Fruit fly (Drosophila melanogaster) whole organism, embryonic: ENCODE data around the gene wb.

Experiments
- Abd-B ChIP-seq: fragments of 200-800 bp; sonication (Bioruptor generic); optimal IDR thresholded peaks from 2 replicates; lab custom pipeline; 2018; ENCODE audit warnings: missing biosample characterization, mild to moderate bottlenecking, missing genetic modification characterization, moderate library complexity
- Bteb2 ChIP-seq: fragments of 200-800 bp; sonication (Bioruptor generic); optimal IDR thresholded peaks from 2 replicates; lab custom pipeline; 2016; ENCODE audit warnings: missing biosample characterization, missing genetic modification characterization
- CG10321 ChIP-seq: fragments of 200-800 bp; sonication (Bioruptor generic); IDR thresholded peaks from 2 replicates; pipeline ENCODE4 v1.3.6; 2022; ENCODE audit warnings: missing biosample characterization, missing genetic modification characterization
- CG10431 ChIP-seq: fragments of 200-800 bp; sonication (Bioruptor generic); optimal IDR thresholded peaks from 3 replicates; lab custom pipeline; 2018; ENCODE audit warnings: missing biosample characterization, mild to moderate bottlenecking, missing genetic modification characterization
- CG11093 ChIP-seq: fragments of 200-800 bp; sonication (Bioruptor generic); IDR thresholded peaks from 3 replicates; pipeline ENCODE4 v1.3.6; 2022; ENCODE audit warnings: missing biosample characterization, missing genetic modification characterization
- CG12236 ChIP-seq: fragments of 200-800 bp; sonication (Bioruptor generic); optimal IDR thresholded peaks from 2 replicates; lab custom pipeline; 2016; ENCODE audit warnings: missing biosample characterization, missing genetic modification characterization
- CG15601 ChIP-seq: fragments of 200-800 bp; sonication (Bioruptor generic); optimal IDR thresholded peaks from 3 replicates; lab custom pipeline; 2019; ENCODE audit warnings: missing biosample characterization, mild to moderate bottlenecking, missing genetic modification characterization, moderate library complexity
- CG1603 ChIP-seq: fragments of 200-800 bp; sonication (Bioruptor generic); optimal IDR thresholded peaks from 2 replicates; lab custom pipeline; 2019; ENCODE audit warnings: missing biosample characterization, mild to moderate bottlenecking, missing genetic modification characterization, moderate library complexity
- CG17328 ChIP-seq: fragments of 200-800 bp; sonication (Bioruptor generic); IDR thresholded peaks from 2 replicates; pipeline ENCODE4 v1.3.6; 2022; ENCODE audit warnings: missing biosample characterization, missing genetic modification characterization
- CG17829 ChIP-seq: fragments of 200-800 bp; optimal IDR thresholded peaks from 2 replicates; lab custom pipeline; 2019; ENCODE audit warnings: missing biosample characterization, mild to moderate bottlenecking, missing genetic modification characterization, moderate library complexity
- CG2199 ChIP-seq: fragments of 200-800 bp; sonication (Bioruptor generic); IDR thresholded peaks from 3 replicates; pipeline ENCODE4 v1.3.6; 2022; ENCODE audit warnings: missing biosample characterization, missing genetic modification characterization
- CG2678 ChIP-seq: fragments of 200-800 bp; sonication (Bioruptor generic); optimal IDR thresholded peaks from 3 replicates; lab custom pipeline; 2019; ENCODE audit warnings: missing biosample characterization, mild to moderate bottlenecking, missing genetic modification characterization, moderate library complexity
- CG32772 ChIP-seq: fragments of 200-800 bp; sonication (Bioruptor generic); IDR thresholded peaks from 2 replicates; pipeline ENCODE4 v1.3.6; 2022; ENCODE audit warnings: missing biosample characterization, missing genetic modification characterization
- CG3407 ChIP-seq: fragments of 200-800 bp; sonication (Bioruptor generic); optimal IDR thresholded peaks from 2 replicates; lab custom pipeline; 2018; ENCODE audit warnings: missing biosample characterization, mild to moderate bottlenecking, missing genetic modification characterization
- CG4730 ChIP-seq: fragments of 200-800 bp; sonication (Bioruptor generic); IDR thresholded peaks from 2 replicates; pipeline ENCODE4 v1.3.6; 2022; ENCODE audit warnings: missing biosample characterization, missing genetic modification characterization
- CG6813 ChIP-seq: fragments of 200-800 bp; sonication (Bioruptor generic); optimal IDR thresholded peaks from 2 replicates; lab custom pipeline; 2017; ENCODE audit warnings: missing biosample characterization, missing genetic modification characterization, mild to moderate bottlenecking, moderate library complexity, missing genetic modification reagents
- CG7786 ChIP-seq: fragments of 200-800 bp; sonication (Bioruptor generic); optimal IDR thresholded peaks from 2 replicates; lab custom pipeline; 2016; ENCODE audit warnings: missing biosample characterization, missing genetic modification characterization
- CG8765 ChIP-seq: fragments of 200-800 bp; sonication (Bioruptor generic); IDR thresholded peaks from 2 replicates; pipeline ENCODE4 v1.3.6; 2022; ENCODE audit warnings: missing biosample characterization, missing genetic modification characterization
- CTCF ChIP-seq: fragments of 200-800 bp; sonication (Bioruptor generic); optimal IDR thresholded peaks from 2 replicates; lab custom pipeline; 2017; ENCODE audit warnings: missing biosample characterization, mild to moderate bottlenecking, missing genetic modification characterization, moderate library complexity
- Doc2 ChIP-seq: fragments of 200-800 bp; sonication (Bioruptor generic); IDR thresholded peaks from 2 replicates; pipeline ENCODE4 v1.3.6; 2022; ENCODE audit warnings: missing biosample characterization, missing genetic modification characterization
- HLH4C ChIP-seq: fragments of 200-800 bp; sonication (Bioruptor generic); IDR thresholded peaks from 3 replicates; pipeline ENCODE4 v1.3.6; 2022; ENCODE audit warnings: missing biosample characterization, missing genetic modification characterization; ENCODE audit not compliant: partially characterized antibody
- HLH54F ChIP-seq: fragments of 200-800 bp; sonication (Bioruptor generic); optimal IDR thresholded peaks from 3 replicates; lab custom pipeline; 2016; ENCODE audit warnings: missing biosample characterization, missing genetic modification characterization
- HmgD ChIP-seq: fragments of 200-800 bp; sonication (Bioruptor generic); optimal IDR thresholded peaks from 3 replicates; lab custom pipeline; 2016; ENCODE audit warnings: missing biosample characterization, missing genetic modification characterization
- Opbp ChIP-seq: fragments of 200-800 bp; sonication (Bioruptor generic); IDR thresholded peaks from 3 replicates; pipeline ENCODE4 v1.3.6; 2022; ENCODE audit warnings: missing biosample characterization, missing genetic modification characterization; ENCODE audit not compliant: partially characterized antibody
- Poxn ChIP-seq: fragments of 200-800 bp; sonication (Bioruptor generic); IDR thresholded peaks from 2 replicates; pipeline ENCODE4 v1.3.6; 2022; ENCODE audit warnings: missing biosample characterization, missing genetic modification characterization
- YL-1 ChIP-seq: fragments of 200-800 bp; sonication (Bioruptor generic); optimal IDR thresholded peaks from 3 replicates; lab custom pipeline; 2017; ENCODE audit warnings: missing biosample characterization, mild to moderate bottlenecking, missing genetic modification characterization
- abd-A ChIP-seq: fragments of 200-800 bp; sonication (Bioruptor generic); optimal IDR thresholded peaks from 3 replicates; lab custom pipeline; 2019; ENCODE audit warnings: missing biosample characterization, mild to moderate bottlenecking, missing genetic modification characterization, moderate library complexity
- ato ChIP-seq: fragments of 200-800 bp; sonication (Bioruptor generic); IDR thresholded peaks from 2 replicates; pipeline ENCODE4 v1.3.6; 2022; ENCODE audit warnings: missing biosample characterization, missing genetic modification characterization; ENCODE audit not compliant: partially characterized antibody
- bcd ChIP-seq: fragments of 200-800 bp; sonication (Bioruptor generic); optimal IDR thresholded peaks from 2 replicates; lab custom pipeline; 2017; ENCODE audit warnings: missing biosample characterization, mild to moderate bottlenecking, missing genetic modification characterization
- bsh ChIP-seq, 2 experiments: fragments of 200-800 bp; sonication (Bioruptor generic); optimal IDR thresholded peaks; 2 replicates each; lab custom pipeline; 2017 to 2018; ENCODE audit warnings: mild to moderate bottlenecking in 2 of 2, missing biosample characterization in 2 of 2, missing genetic modification characterization in 2 of 2, moderate library complexity in 1 of 2
- cg ChIP-seq: fragments of 200-800 bp; sonication (Bioruptor generic); optimal IDR thresholded peaks from 3 replicates; lab custom pipeline; 2019; ENCODE audit warnings: missing biosample characterization, mild to moderate bottlenecking, missing genetic modification characterization, moderate library complexity
- chinmo ChIP-seq: fragments of 200-800 bp; sonication (Bioruptor generic); IDR thresholded peaks from 4 replicates; pipeline ENCODE4 v1.3.6; 2022; ENCODE audit warnings: missing biosample characterization, missing genetic modification characterization; ENCODE audit not compliant: partially characterized antibody
- fd96Cb ChIP-seq: fragments of 200-800 bp; sonication (Bioruptor generic); optimal IDR thresholded peaks from 2 replicates; lab custom pipeline; 2018; ENCODE audit warnings: missing biosample characterization, mild to moderate bottlenecking, missing genetic modification characterization, moderate library complexity
- hkb ChIP-seq, 2 experiments: fragments of 200-800 bp in 1 of 2; fragments of >200 bp in 1 of 2; sonication (Bioruptor generic) in 1 of 2; IDR thresholded peaks in 1 of 2; optimal IDR thresholded peaks in 1 of 2; 2 replicates each; pipeline versions ENCODE4 v1.3.6 to Lab custom; 2017 to 2022; ENCODE audit warnings: missing biosample characterization in 1 of 2, missing genetic modification characterization in 1 of 2
- hth ChIP-seq: fragments of >200 bp; optimal IDR thresholded peaks from 2 replicates; lab custom pipeline; 2017; ENCODE audit warnings: inconsistent platforms
- knrl ChIP-seq: fragments of 200-800 bp; sonication (Bioruptor generic); IDR thresholded peaks from 3 replicates; pipeline ENCODE4 v1.3.6; 2022; ENCODE audit warnings: missing biosample characterization, missing genetic modification characterization; ENCODE audit not compliant: partially characterized antibody
- lmd ChIP-seq: fragments of 200-800 bp; sonication (Bioruptor generic); IDR thresholded peaks from 2 replicates; pipeline ENCODE4 v1.3.6; 2022; ENCODE audit warnings: missing biosample characterization, missing genetic modification characterization
- mam ChIP-seq: fragments of 200-800 bp; sonication (Bioruptor generic); optimal IDR thresholded peaks from 3 replicates; lab custom pipeline; 2016; ENCODE audit warnings: missing biosample characterization, missing genetic modification characterization
- nau ChIP-seq: fragments of 200-800 bp; sonication (Bioruptor generic); optimal IDR thresholded peaks from 3 replicates; lab custom pipeline; 2017; ENCODE audit warnings: missing biosample characterization, mild to moderate bottlenecking, missing genetic modification characterization, missing genetic modification reagents
- pnt ChIP-seq: fragments of 200-800 bp; sonication (Bioruptor generic); optimal IDR thresholded peaks from 3 replicates; lab custom pipeline; 2016; ENCODE audit warnings: missing biosample characterization, missing genetic modification characterization
- prd ChIP-seq, 3 experiments: fragments of >200 bp in 2 of 3; fragments of 200-800 bp in 1 of 3; sonication (Bioruptor generic) in 1 of 3; optimal IDR thresholded peaks in 2 of 3; IDR thresholded peaks in 1 of 3; 2 replicates in 2 of 3; 3 replicates in 1 of 3; pipeline versions ENCODE4 v1.3.6 to Lab custom; 2017 to 2022; ENCODE audit warnings: missing biosample characterization in 1 of 3, missing genetic modification characterization in 1 of 3
- run ChIP-seq: fragments of 200-800 bp; sonication (Bioruptor generic); optimal IDR thresholded peaks from 3 replicates; lab custom pipeline; 2018; ENCODE audit warnings: missing biosample characterization, mild to moderate bottlenecking, missing genetic modification characterization
- salm ChIP-seq: fragments of 200-800 bp; sonication (Bioruptor generic); optimal IDR thresholded peaks from 2 replicates; lab custom pipeline; 2018; ENCODE audit warnings: missing biosample characterization, mild to moderate bottlenecking, missing genetic modification characterization
- sqz ChIP-seq: fragments of 200-800 bp; sonication (Bioruptor generic); optimal IDR thresholded peaks from 3 replicates; lab custom pipeline; 2018; ENCODE audit warnings: missing biosample characterization, mild to moderate bottlenecking, missing genetic modification characterization
- tll ChIP-seq, 2 experiments: fragments of 200-800 bp in 1 of 2; fragments of >200 bp in 1 of 2; sonication (Bioruptor generic) in 1 of 2; optimal IDR thresholded peaks; 2 replicates each; lab custom pipeline; 2017 to 2019; ENCODE audit warnings: missing biosample characterization in 2 of 2, missing genetic modification characterization in 2 of 2, mild to moderate bottlenecking in 1 of 2, moderate library complexity in 1 of 2
- tna ChIP-seq: fragments of 200-800 bp; sonication (Bioruptor generic); IDR thresholded peaks from 2 replicates; pipeline ENCODE4 v1.3.6; 2022; ENCODE audit warnings: missing biosample characterization, missing genetic modification characterization; ENCODE audit not compliant: partially characterized antibody
- wek ChIP-seq: fragments of 200-800 bp; sonication (Bioruptor generic); optimal IDR thresholded peaks from 3 replicates; lab custom pipeline; 2018; ENCODE audit warnings: missing biosample characterization, mild to moderate bottlenecking, missing genetic modification characterization, moderate library complexity
- wor ChIP-seq: fragments of 200-800 bp; sonication (Bioruptor generic); IDR thresholded peaks from 2 replicates; pipeline ENCODE4 v1.3.6; 2022; ENCODE audit warnings: missing biosample characterization, missing genetic modification characterization
- zfh1 ChIP-seq: fragments of 200-800 bp; sonication (Bioruptor generic); IDR thresholded peaks from 3 replicates; pipeline ENCODE4 v1.3.6; 2022; ENCODE audit warnings: missing biosample characterization, missing genetic modification characterization

The wb gene

DNA sequence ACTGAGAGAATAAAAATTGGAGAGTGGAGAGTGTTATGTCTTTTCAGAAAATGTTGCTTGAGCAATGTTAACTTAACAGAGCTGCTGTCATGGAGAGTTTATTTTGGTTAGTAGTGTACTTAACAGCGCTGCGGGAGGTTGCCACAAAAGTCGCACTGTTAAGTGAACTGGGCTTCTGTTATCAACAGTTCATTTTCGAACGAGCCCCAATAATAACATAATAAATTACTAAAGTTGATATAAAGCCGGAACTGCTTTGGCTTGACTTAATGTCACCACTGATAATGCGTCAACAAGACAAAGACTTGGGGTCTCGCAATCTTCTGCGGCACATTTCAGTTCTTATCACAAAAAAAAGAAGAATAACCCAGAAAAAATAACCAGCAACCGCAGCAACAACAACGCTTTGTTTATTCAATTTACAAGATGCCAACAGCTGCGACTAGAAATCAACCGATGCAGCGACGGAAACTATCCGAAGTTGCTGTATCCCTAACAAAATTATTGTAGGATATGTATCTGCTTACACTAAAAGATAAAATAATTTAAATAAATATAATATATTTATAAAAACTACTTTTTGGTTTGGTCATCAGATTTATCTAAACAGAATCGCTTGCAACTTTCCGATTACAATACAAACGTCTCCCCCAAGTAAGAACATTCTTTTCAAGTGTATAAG is 28.1 kb upstream of the wb start (continued):
- peak; percentile 23 for TF ChIP-seq CG2678 (tag; lab: Kevin White, UChicago)
- TF ChIP-seq chinmo (GFP tag; lab: Robert Waterston, UW) = 0 out of 4 replicates have a peak, but pooled peaks have one; percentile 8
- no peak for TF ChIP-seq cg (GFP tag; lab: Kevin White, UChicago)
- TF ChIP-seq bcd (GFP tag; lab: Kevin White, UChicago) = no peak
- peak; percentile 7 for TF ChIP-seq CTCF
- no peak for TF ChIP-seq CG32772 (GFP tag; lab: Robert Waterston, UW)
- TF ChIP-seq lmd (GFP tag; lab: Robert Waterston, UW) = no peak
- TF ChIP-seq wor (GFP tag; lab: Robert Waterston, UW) = no peak
- no peak for TF ChIP-seq CG1603 (tag; lab: Kevin White, UChicago)
- TF ChIP-seq CG2199 (GFP tag; lab: Robert Waterston, UW) = peak; percentile 12; the same call in 1 of the 3 replicates
- TF ChIP-seq knrl (GFP tag; lab: Robert Waterston, UW) = no peak
- TF ChIP-seq CG12236 (GFP tag; lab: Kevin White, UChicago) = no peak
- no peak for TF ChIP-seq sqz (GFP tag; lab: Kevin White, UChicago)
- no peak for TF ChIP-seq salm (tag; lab: Kevin White, UChicago)
- no peak for TF ChIP-seq Poxn (GFP tag; lab: Robert Waterston, UW)
- no peak for TF ChIP-seq ato (GFP tag; lab: Robert Waterston, UW)
- no peak for TF ChIP-seq wek
- TF ChIP-seq Abd-B = no peak
- peak in 1 of 2 experiments; percentile 75 for TF ChIP-seq bsh (GFP tag; optimal IDR thresholded peaks at IDR 0.05; lab: Kevin White, UChicago)
- TF ChIP-seq CG10321 (GFP tag; lab: Robert Waterston, UW) = no peak
- TF ChIP-seq zfh1 (GFP tag; lab: Robert Waterston, UW) = peak; percentile 42; the same call in 1 of the 3 replicates
- no peak for TF ChIP-seq Doc2 (GFP tag; lab: Robert Waterston, UW)
- no peak for TF ChIP-seq run (tag; lab: Kevin White, UChicago)
- TF ChIP-seq prd (optimal IDR thresholded peaks at IDR 0.05; lab: Kevin White, UChicago) = no peak
- no peak for TF ChIP-seq prd (GFP tag; IDR thresholded peaks at IDR 0.05; lab: Robert Waterston, UW)
- TF ChIP-seq pnt (GFP tag; lab: Kevin White, UChicago) = no peak
- TF ChIP-seq abd-A = no peak
- TF ChIP-seq hth (lab: Kevin White, UChicago) = no peak
- peak; percentile 21 for TF ChIP-seq fd96Cb
- no peak for TF ChIP-seq mam (GFP tag; lab: Kevin White, UChicago)
- no peak for TF ChIP-seq HLH54F
- TF ChIP-seq tll (GFP tag; optimal IDR thresholded peaks at IDR 0.05; lab: Kevin White, UChicago) = no peak
- TF ChIP-seq hkb (optimal IDR thresholded peaks at IDR 0.05; lab: Kevin White, UChicago) = no peak
- no peak for TF ChIP-seq hkb (GFP tag; IDR thresholded peaks at IDR 0.05; lab: Robert Waterston, UW)
- TF ChIP-seq HLH4C (GFP tag; lab: Robert Waterston, UW) = no peak
- no peak for TF ChIP-seq Bteb2 (GFP tag; lab: Kevin White, UChicago)
- no peak for TF ChIP-seq CG10431
- peak; percentile 52 for TF ChIP-seq CG15601 (tag; lab: Kevin White, UChicago)
- no peak for TF ChIP-seq CG7786 (GFP tag; lab: Kevin White, UChicago)
- TF ChIP-seq CG4730 (GFP tag; lab: Robert Waterston, UW) = no peak
- no peak for TF ChIP-seq Opbp (GFP tag; lab: Robert Waterston, UW)
- TF ChIP-seq YL-1 (GFP tag; lab: Kevin White, UChicago) = no peak
- peak; percentile 59 for TF ChIP-seq CG3407 (GFP tag; lab: Kevin White, UChicago)
- TF ChIP-seq CG17829 = peak; percentile 62
- TF ChIP-seq CG17328 = no peak; the same call in 1 of the 2 replicates
- no peak for TF ChIP-seq CG8765 (GFP tag; lab: Robert Waterston, UW)
- no peak for TF ChIP-seq tna (GFP tag; lab: Robert Waterston, UW)
- no peak for TF ChIP-seq HmgD (GFP tag; lab: Kevin White, UChicago)
- TF ChIP-seq CG6813 (GFP tag; lab: Kevin White, UChicago) = peak; percentile 22
- TF ChIP-seq nau = no peak
- no peak for TF ChIP-seq CG11093 (GFP tag; lab: Robert Waterston, UW)
